Worm (Caenorhabditis elegans): ENCODE measurements around the gene fmi-1.

The fmi-1 gene

ce11 chrV:12997422-12997821, 21.4 kb upstream of the fmi-1 start, which contains the start of gene far-3:
TSS of gene far-3 (minus strand) at chrV:12997522.
- TF ChIP-seq unc-62 (GFP tag; optimal IDR thresholded peaks at IDR 0.05) (no peak), ces-1 (GFP tag; optimal IDR thresholded peaks at IDR 0.05) (no peak), mls-2 (tag; optimal IDR thresholded peaks at IDR 0.05) (no peak), snpc-4 (tag; optimal IDR thresholded peaks at IDR 0.05) (no peak), unc-39 (tag; optimal IDR thresholded peaks at IDR 0.05) (no peak), hlh-1 (tag; optimal IDR thresholded peaks at IDR 0.05) (no peak), nhr-237 (tag; optimal IDR thresholded peaks at IDR 0.05) (no peak), mab-5 (tag; optimal IDR thresholded peaks at IDR 0.05) (no peak), sem-2 (GFP tag; optimal IDR thresholded peaks at IDR 0.05) (no peak), ceh-43 (GFP tag; optimal IDR thresholded peaks at IDR 0.05) (no peak), ham-2 (GFP tag; optimal IDR thresholded peaks at IDR 0.05) (no peak), pha-4 (tag; optimal IDR thresholded peaks at IDR 0.05) (no peak), drap-1 (GFP tag; optimal IDR thresholded peaks at IDR 0.05) (no peak), flh-1 (GFP tag; optimal IDR thresholded peaks at IDR 0.05) (no peak), unc-120 (tag; optimal IDR thresholded peaks at IDR 0.05; ENCODE audit: poor library complexity, severe bottlenecking) (no peak), ceh-39 (tag; optimal IDR thresholded peaks at IDR 0.05) (no peak), zip-8 (tag; optimal IDR thresholded peaks at IDR 0.05) (no peak)

- TF ChIP-seq ham-2 (GFP tag; optimal IDR thresholded peaks at IDR 0.05), result no peak
- TF ChIP-seq nhr-76 (tag; optimal IDR thresholded peaks at IDR 0.05), result no peak
- TF ChIP-seq ztf-11 (tag; optimal IDR thresholded peaks at IDR 0.05), result no peak
- TF ChIP-seq tbx-8 (GFP tag; optimal IDR thresholded peaks at IDR 0.05), result no peak
- no peak for TF ChIP-seq bed-3 (GFP tag; optimal IDR thresholded peaks at IDR 0.05)
- no peak for TF ChIP-seq unc-39 (tag; optimal IDR thresholded peaks at IDR 0.05)
- no peak for TF ChIP-seq sptf-1 (tag; optimal IDR thresholded peaks at IDR 0.05)
- no peak for TF ChIP-seq lsy-2 (tag; optimal IDR thresholded peaks at IDR 0.05)
- no peak for TF ChIP-seq mep-1 (tag; optimal IDR thresholded peaks at IDR 0.05)
- no peak for TF ChIP-seq nhr-12 (tag; optimal IDR thresholded peaks at IDR 0.05)
- TF ChIP-seq ceh-83 (GFP tag; optimal IDR thresholded peaks at IDR 0.05), result no peak
- TF ChIP-seq nhr-2 (tag; optimal IDR thresholded peaks at IDR 0.05), result no peak
- no peak for TF ChIP-seq cnd-1 (tag; optimal IDR thresholded peaks at IDR 0.05)
- TF ChIP-seq drap-1 (GFP tag; optimal IDR thresholded peaks at IDR 0.05), result no peak
- no peak for TF ChIP-seq M03D4.4 (tag; optimal IDR thresholded peaks at IDR 0.05)
- no peak for TF ChIP-seq blmp-1 (tag; optimal IDR thresholded peaks at IDR 0.05)
- TF ChIP-seq zip-8 (tag; optimal IDR thresholded peaks at IDR 0.05), result no peak
Measured at ce11 chrV:12999559-12999958, 19.3 kb upstream of the fmi-1 start, which contains the start of gene far-4. TSS of gene far-4 (minus strand) at chrV:12999659.

DNA sequence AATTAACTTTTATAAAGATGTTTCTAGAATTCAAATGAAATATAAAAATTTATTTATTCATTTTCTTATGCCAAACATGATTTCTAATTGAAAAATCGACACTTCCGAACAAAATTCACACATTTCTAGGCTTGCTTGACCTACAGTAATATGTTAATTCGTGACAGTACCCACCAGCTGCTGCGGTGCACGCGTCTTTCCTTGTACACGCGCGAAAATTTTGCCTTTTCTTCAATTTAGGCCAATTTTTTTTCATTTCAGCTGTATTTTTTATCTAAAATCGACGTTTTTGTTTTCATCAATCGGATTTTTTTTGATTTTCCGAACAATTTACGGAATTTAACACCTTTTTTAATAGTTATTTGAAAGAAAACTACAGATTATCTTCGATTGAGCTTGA, 18.8 kb upstream of the fmi-1 start:
- TF ChIP-seq lsy-2 (tag; optimal IDR thresholded peaks at IDR 0.05), result no peak

DNA sequence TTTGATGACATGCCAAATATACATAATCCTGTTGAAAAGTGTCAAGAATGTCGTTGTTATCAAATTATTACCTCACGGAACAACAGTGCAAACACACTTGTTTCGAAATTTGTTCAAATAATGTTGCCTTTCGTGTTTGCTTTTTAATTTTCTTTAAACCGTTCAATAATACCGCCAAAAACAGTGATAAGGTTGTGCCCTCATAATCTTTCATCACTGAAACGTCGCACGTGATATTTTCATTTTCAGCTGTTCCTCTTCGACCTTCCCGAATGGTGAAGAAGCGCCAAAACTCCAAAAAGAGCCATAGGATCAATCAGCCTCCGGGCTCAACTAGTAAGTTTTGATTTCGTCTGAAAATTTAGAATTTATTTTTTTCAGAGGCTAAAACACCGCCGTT, 16.8 kb upstream of the fmi-1 start, which contains the start of gene inft-2:
Gene inft-2 (plus strand): TSS at position 248 of the 400 bp plus-strand sequence.
- TF ChIP-seq unc-62 (GFP tag; optimal IDR thresholded peaks at IDR 0.05) (no peak), unc-39 (tag; optimal IDR thresholded peaks at IDR 0.05) (no peak), ceh-39 (tag; optimal IDR thresholded peaks at IDR 0.05) (no peak), elt-1 (tag; optimal IDR thresholded peaks at IDR 0.05; ENCODE audit: borderline replicate concordance, insufficient read depth) (no peak), ham-2 (GFP tag; optimal IDR thresholded peaks at IDR 0.05) (no peak), tbx-8 (GFP tag; optimal IDR thresholded peaks at IDR 0.05) (no peak), nhr-76 (tag; optimal IDR thresholded peaks at IDR 0.05) (no peak), zip-8 (tag; optimal IDR thresholded peaks at IDR 0.05) (no peak), bed-3 (GFP tag; optimal IDR thresholded peaks at IDR 0.05) (no peak), lin-32 (GFP tag; optimal IDR thresholded peaks at IDR 0.05) (no peak), sem-2 (GFP tag; optimal IDR thresholded peaks at IDR 0.05) (no peak), lsy-2 (tag; optimal IDR thresholded peaks at IDR 0.05) (no peak), elt-3 (tag; optimal IDR thresholded peaks at IDR 0.05) (no peak), ztf-11 (tag; optimal IDR thresholded peaks at IDR 0.05) (no peak), nhr-28 (tag; optimal IDR thresholded peaks at IDR 0.05) (no peak), pha-4 (tag; optimal IDR thresholded peaks at IDR 0.05) (no peak), M03D4.4 (tag; optimal IDR thresholded peaks at IDR 0.05) (no peak), nhr-237 (tag; optimal IDR thresholded peaks at IDR 0.05) (no peak), blmp-1 (tag; optimal IDR thresholded peaks at IDR 0.05) (no peak)

All from whole organism, mixed stage, embryonic.